Worm (Caenorhabditis elegans): Measurements from ENCODE around the gene K08B12.3.

- TF ChIP-seq pqm-1 (tag; optimal IDR thresholded peaks at IDR 0.05) (peak; percentile 26), ama-1 (optimal IDR thresholded peaks at IDR 0.05) (no peak), lin-11 (tag; optimal IDR thresholded peaks at IDR 0.05) (no peak), pag-3 (tag; optimal IDR thresholded peaks at IDR 0.05; ENCODE audit: borderline replicate concordance) (no peak), fkh-10 (GFP tag; optimal IDR thresholded peaks at IDR 0.05) (no peak), tbx-2 (tag; optimal IDR thresholded peaks at IDR 0.05) (peak; percentile 76), elt-2 (tag; optimal IDR thresholded peaks at IDR 0.05) (peak; percentile 50)
These were observed 11.5 kb downstream of the K08B12.3 start, which contains the start of gene dmd-7 for ce11 chrV:6246454-6246981.

Data from whole organism, late embryonic.